Worm (Caenorhabditis elegans) whole organism, L4/young adult: Measurements from ENCODE around the gene B0001.2.

ENCODE experiments used
- W03F9.2 ChIP-seq: fragments of 150-350 bp; optimal IDR thresholded peaks from 2 replicates; lab custom pipeline; 2014; ENCODE audit warnings: missing biosample characterization, missing genetic modification characterization
- dao-5 ChIP-seq: sonication (generic microtip); optimal IDR thresholded peaks from 2 replicates; lab custom pipeline; 2016; ENCODE audit warnings: missing genotype, missing genetic modification characterization, moderate library complexity, missing compliant biosample characterization
- him-1 ChIP-seq: sonication (generic microtip); optimal IDR thresholded peaks from 2 replicates; lab custom pipeline; 2016; ENCODE audit warnings: missing genotype, missing genetic modification reagents, missing genetic modification characterization, missing compliant biosample characterization

ce11 chrIV:12128708-12129107 lies 22.1 kb downstream of the B0001.2 start:
- TF ChIP-seq dao-5 (tag; lab: Kevin White, UChicago) (no peak), him-1 (no peak), W03F9.2 (no peak)
